Fruit fly (Drosophila melanogaster): ENCODE data around the gene CASK.

CASK gene

DNA sequence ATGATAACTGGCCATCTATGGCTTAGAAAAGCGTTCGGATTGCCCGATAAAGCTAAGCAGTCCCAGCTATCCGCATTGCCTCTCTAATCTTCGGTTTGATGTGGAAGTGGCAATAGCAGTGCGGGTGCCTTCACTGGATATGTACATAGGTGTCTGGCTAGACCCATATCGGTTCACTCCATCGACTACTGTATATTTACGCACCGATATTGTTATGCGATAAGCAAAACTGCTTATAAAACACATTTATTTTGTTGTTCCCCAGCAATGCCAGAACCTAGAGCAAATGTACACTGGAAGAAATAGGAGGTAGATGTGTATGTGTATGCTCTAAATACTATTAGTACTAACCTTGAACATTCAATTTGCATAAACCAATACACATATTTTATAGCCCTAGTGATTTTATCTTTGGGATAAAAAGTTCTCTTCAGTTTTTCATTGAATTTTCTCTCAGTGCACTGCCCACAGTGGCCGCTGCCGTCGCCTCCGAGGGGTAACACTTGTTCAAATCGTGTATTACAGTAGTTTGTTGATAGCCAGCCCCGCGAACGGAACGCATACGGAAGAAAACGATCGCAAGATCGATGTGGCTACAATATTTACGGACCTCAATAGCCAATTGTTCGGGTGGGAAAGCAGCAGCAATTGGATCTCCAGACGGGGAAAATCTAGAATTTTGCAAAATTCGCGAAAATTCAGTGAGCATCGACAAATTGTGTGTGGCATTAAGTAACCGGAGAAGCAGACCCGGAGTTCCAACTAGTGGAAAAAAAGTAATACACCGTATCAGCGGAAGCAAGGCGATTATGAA, 47.9 kb upstream of the CASK start, which contains the start of gene CG31431 (continued):
- TF ChIP-seq CG6175 (GFP tag; IDR thresholded peaks at IDR 0.05) (peak; percentile 97), cas (GFP tag; IDR thresholded peaks at IDR 0.05) (peak; percentile 96), Sry-β (GFP tag; optimal IDR thresholded peaks at IDR 0.05) (peak; percentile 57), CG34376 (GFP tag; optimal IDR thresholded peaks at IDR 0.05) (peak; percentile 97), Lhr (GFP tag; optimal IDR thresholded peaks at IDR 0.05) (peak; percentile 87), corto (GFP tag; optimal IDR thresholded peaks at IDR 0.05) (peak; percentile 66), gcm2 (GFP tag; optimal IDR thresholded peaks at IDR 0.05) (peak; percentile 89), Dip3 (GFP tag; optimal IDR thresholded peaks at IDR 0.05) (peak; percentile 97), CG7963 (GFP tag; IDR thresholded peaks at IDR 0.05; ENCODE audit: partially characterized antibody) (no peak), fd3F (GFP tag; optimal IDR thresholded peaks at IDR 0.05) (peak; percentile 96), wor (GFP tag; IDR thresholded peaks at IDR 0.05) (peak; percentile 90), ind (GFP tag; optimal IDR thresholded peaks at IDR 0.05) (peak; percentile 98), ab (GFP tag; optimal IDR thresholded peaks at IDR 0.05) (peak; percentile 94), bab2 (GFP tag; optimal IDR thresholded peaks at IDR 0.05) (peak; percentile 98), CG43689 (GFP tag; IDR thresholded peaks at IDR 0.05) (peak; percentile 95), Camta (GFP tag; optimal IDR thresholded peaks at IDR 0.05) (peak; percentile 96), klu (GFP tag; IDR thresholded peaks at IDR 0.05) (peak; percentile 95), CG7372 (GFP tag; IDR thresholded peaks at IDR 0.05) (peak; percentile 98), tll (GFP tag; optimal IDR thresholded peaks at IDR 0.05) (peak in 1 of 2 experiments; percentile 72), CG12769 (tag; optimal IDR thresholded peaks at IDR 0.05) (peak; percentile 99), CG7556 (GFP tag; optimal IDR thresholded peaks at IDR 0.05) (peak; percentile 97), CG5180 (GFP tag; optimal IDR thresholded peaks at IDR 0.05) (peak; percentile 89), CG31224 (GFP tag; IDR thresholded peaks at IDR 0.05) (peak; percentile 95), dm (GFP tag; optimal IDR thresholded peaks at IDR 0.05) (peak; percentile 91), scrt (GFP tag; optimal IDR thresholded peaks at IDR 0.05) (peak; percentile 95), ato (GFP tag; IDR thresholded peaks at IDR 0.05; ENCODE audit: partially characterized antibody) (no peak), CG17612 (GFP tag; IDR thresholded peaks at IDR 0.05) (peak; percentile 93), B-H2 (GFP tag; optimal IDR thresholded peaks at IDR 0.05) (peak; percentile 94), CG8281 (tag; optimal IDR thresholded peaks at IDR 0.05) (peak; percentile 84), CG4424 (GFP tag; optimal IDR thresholded peaks at IDR 0.05) (peak; percentile 96), repo (GFP tag; optimal IDR thresholded peaks at IDR 0.05) (peak; percentile 97), CG2199 (GFP tag; IDR thresholded peaks at IDR 0.05) (peak; percentile 93), CG6683 (GFP tag; optimal IDR thresholded peaks at IDR 0.05) (peak; percentile 94), ase (GFP tag; IDR thresholded peaks at IDR 0.05) (peak; percentile 96), Mrtf (GFP tag; IDR thresholded peaks at IDR 0.05) (peak; percentile 97), CG12155 (GFP tag; optimal IDR thresholded peaks at IDR 0.05) (peak; percentile 96), dmrt99B (tag; optimal IDR thresholded peaks at IDR 0.05) (peak; percentile 98), CG10543 (GFP tag; optimal IDR thresholded peaks at IDR 0.05) (peak; percentile 97), zfh2 (GFP tag; optimal IDR thresholded peaks at IDR 0.05) (peak; percentile 97), CG3281 (GFP tag; optimal IDR thresholded peaks at IDR 0.05) (peak; percentile 98), Mad (GFP tag; optimal IDR thresholded peaks at IDR 0.05) (peak; percentile 94), CG17186 (GFP tag; optimal IDR thresholded peaks at IDR 0.05) (peak; percentile 75), Bteb2 (GFP tag; optimal IDR thresholded peaks at IDR 0.05) (peak; percentile 96), CG10366 (GFP tag; IDR thresholded peaks at IDR 0.05) (peak; percentile 97), nmo (GFP tag; optimal IDR thresholded peaks at IDR 0.05) (peak; percentile 98), CG30020 (tag; optimal IDR thresholded peaks at IDR 0.05) (peak; percentile 77), tna (GFP tag; IDR thresholded peaks at IDR 0.05; ENCODE audit: partially characterized antibody) (no peak), Med (GFP tag) (peak; percentile 100), trh (GFP tag; optimal IDR thresholded peaks at IDR 0.05) (peak; percentile 87)
